Fruit fly (Drosophila melanogaster): Measurements from ENCODE around the gene CG9483.

DNA sequence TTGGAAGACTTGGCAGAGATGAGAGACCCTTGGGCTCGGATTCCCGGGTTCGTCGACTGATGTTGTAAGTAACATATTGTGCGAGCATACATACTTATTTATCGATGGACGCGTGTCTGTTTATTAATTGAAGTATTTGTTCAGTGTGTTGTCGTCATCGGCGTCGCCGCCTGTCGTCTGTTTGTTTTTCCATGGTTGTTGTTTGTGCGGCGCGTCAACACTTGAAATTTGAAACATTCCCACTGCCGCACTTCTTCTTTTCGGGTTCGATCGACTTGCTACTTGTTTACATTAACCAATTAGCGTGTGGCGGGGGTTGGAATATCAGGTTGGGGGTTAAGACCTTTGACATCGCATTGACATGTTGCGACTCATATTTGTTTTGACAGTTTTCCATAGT is 14.3 kb upstream of the CG9483 start:
- TF ChIP-seq CG8478 (optimal IDR thresholded peaks at IDR 0.05) (no peak), pan (optimal IDR thresholded peaks at IDR 0.05) (no peak), psq (optimal IDR thresholded peaks at IDR 0.05) (no peak)

Data from whole organism.